Worm (Caenorhabditis elegans): ENCODE data around the gene trap-4.

DNA sequence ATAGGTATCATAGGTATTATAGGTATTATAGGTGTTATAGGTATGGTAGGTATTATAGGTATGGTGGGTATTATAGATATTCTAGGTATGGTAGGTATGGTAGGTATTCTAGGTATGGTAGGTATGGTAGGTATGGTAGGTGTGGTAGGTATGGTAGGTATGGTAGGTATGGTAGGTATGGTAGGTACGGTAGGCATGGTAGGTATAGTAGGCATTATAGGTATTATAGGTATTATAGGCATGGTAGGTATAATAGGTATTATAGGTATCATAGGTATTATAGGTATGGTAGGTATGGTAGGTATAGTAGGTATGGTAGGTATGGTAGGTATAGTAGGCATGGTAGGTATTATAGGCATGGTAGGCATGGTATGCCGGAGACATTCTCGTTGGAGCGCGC is 11.4 kb downstream of the trap-4 start:
- no peak for TF ChIP-seq nhr-11 (tag; optimal IDR thresholded peaks at IDR 0.05)
- TF ChIP-seq gmeb-1 (tag; optimal IDR thresholded peaks at IDR 0.05) = no peak
- no peak for TF ChIP-seq nhr-25 (tag; optimal IDR thresholded peaks at IDR 0.05)
- no peak for TF ChIP-seq ama-1 (optimal IDR thresholded peaks at IDR 0.05)
- no peak for TF ChIP-seq nhr-23 (tag; optimal IDR thresholded peaks at IDR 0.05)
- no peak for TF ChIP-seq lin-11 (tag; optimal IDR thresholded peaks at IDR 0.05)
- no peak for TF ChIP-seq mab-5 (tag; optimal IDR thresholded peaks at IDR 0.05)
- no peak for TF ChIP-seq R02D3.7 (tag; optimal IDR thresholded peaks at IDR 0.05)
- no peak for TF ChIP-seq elt-3 (tag; optimal IDR thresholded peaks at IDR 0.05)
- TF ChIP-seq ztf-11 (tag; optimal IDR thresholded peaks at IDR 0.05) = no peak
- TF ChIP-seq unc-62 (GFP tag; optimal IDR thresholded peaks at IDR 0.05) = no peak

Data from whole organism, L2 larva.